Worm (Caenorhabditis elegans) whole organism, L4 larva: ENCODE measurements around the gene D1014.5.

Source experiments
- unc-130 ChIP-seq: sonication (generic microtip); optimal IDR thresholded peaks from 2 replicates; lab custom pipeline; 2016; ENCODE audit warnings: missing genetic modification reagents, missing genetic modification characterization, missing compliant biosample characterization
- vab-7 ChIP-seq: fragments of 200-800 bp; sonication (Bioruptor generic); IDR thresholded peaks from 2 replicates; pipeline ENCODE4 v1.3.6; 2022; ENCODE audit warnings: missing genetic modification reagents, missing genetic modification characterization, missing compliant biosample characterization

ce11 chrV:8130812-8131211 is 7.3 kb downstream of the D1014.5 start:
- TF ChIP-seq unc-130 (GFP tag; lab: Kevin White, UChicago): no peak
- TF ChIP-seq vab-7 (GFP tag; lab: Robert Waterston, UW): no peak
